Worm (Caenorhabditis elegans) whole organism, early embryonic: ENCODE results near the gene ttr-19.

Source experiments
- aly-1 ChIP-seq: sonication (generic microtip); optimal IDR thresholded peaks from 2 replicates; lab custom pipeline; 2016; ENCODE audit warnings: missing genetic modification characterization, missing compliant biosample characterization
- ama-1 ChIP-seq: fragments of 150-350 bp; optimal IDR thresholded peaks from 2 replicates; lab custom pipeline; 2014
- ceh-13 ChIP-seq: fragments of 200-800 bp; sonication (Bioruptor generic); optimal IDR thresholded peaks from 2 replicates; lab custom pipeline; 2018; ENCODE audit warnings: mild to moderate bottlenecking, missing genetic modification characterization, missing compliant biosample characterization
- ceh-36 ChIP-seq: sonication (generic microtip); optimal IDR thresholded peaks from 2 replicates; lab custom pipeline; 2016; ENCODE audit warnings: missing genetic modification characterization, inconsistent platforms, missing compliant biosample characterization
- flt-1 ChIP-seq: fragments of 200-800 bp; sonication (Bioruptor generic); IDR thresholded peaks from 2 replicates; pipeline ENCODE4 v1.3.6; 2022; ENCODE audit warnings: missing genetic modification characterization, missing compliant biosample characterization
- hmbx-1 ChIP-seq: sonication (generic microtip); optimal IDR thresholded peaks from 2 replicates; lab custom pipeline; 2016; ENCODE audit warnings: mild to moderate bottlenecking, missing genetic modification characterization, missing compliant biosample characterization
- hmg-4 ChIP-seq: fragments of 200-800 bp; sonication (Bioruptor generic); optimal IDR thresholded peaks from 2 replicates; lab custom pipeline; 2018; ENCODE audit warnings: mild to moderate bottlenecking, missing genetic modification characterization, missing compliant biosample characterization
- hnd-1 ChIP-seq: sonication (generic microtip); optimal IDR thresholded peaks from 2 replicates; lab custom pipeline; 2016; ENCODE audit warnings: missing genetic modification characterization, missing compliant biosample characterization
- pes-1 ChIP-seq: fragments of 200-800 bp; sonication (Bioruptor generic); IDR thresholded peaks from 2 replicates; pipeline ENCODE4 v1.3.6; 2022; ENCODE audit warnings: missing genetic modification reagents, missing genetic modification characterization, missing compliant biosample characterization
- scrt-1 ChIP-seq: fragments of 200-800 bp; sonication (Bioruptor generic); IDR thresholded peaks from 2 replicates; pipeline ENCODE4 v1.3.6; 2022; ENCODE audit warnings: missing genetic modification characterization, missing compliant biosample characterization
- sea-1 ChIP-seq: fragments of 200-800 bp; sonication (Bioruptor generic); conservative IDR thresholded peaks from 2 replicates; pipeline ENCODE4 v1.3.6; 2022; ENCODE audit warnings: missing genetic modification characterization, missing compliant biosample characterization
- tbx-11 ChIP-seq: fragments of 200-800 bp; sonication (Bioruptor generic); IDR thresholded peaks from 2 replicates; pipeline ENCODE4 v1.3.6; 2022; ENCODE audit warnings: missing genetic modification characterization, missing compliant biosample characterization
- tbx-37 ChIP-seq: fragments of 200-800 bp; sonication (Bioruptor generic); conservative IDR thresholded peaks from 2 replicates; pipeline ENCODE4 v1.3.6; 2022; ENCODE audit warnings: missing genetic modification reagents, missing genetic modification characterization, missing compliant biosample characterization
- tra-4 ChIP-seq: sonication (generic microtip); optimal IDR thresholded peaks from 2 replicates; lab custom pipeline; 2017; ENCODE audit warnings: missing genetic modification characterization, missing compliant biosample characterization

ce11 chrV:10178166-10178565 lies 49.1 kb downstream of the ttr-19 start:
- TF ChIP-seq ama-1 (lab: Kevin White, UChicago) (no peak), ceh-36 (tag; lab: Kevin White, UChicago) (no peak), ceh-13 (GFP tag; lab: Kevin White, UChicago) (no peak), tra-4 (tag; lab: Kevin White, UChicago) (no peak), aly-1 (tag; lab: Kevin White, UChicago) (no peak), hmg-4 (GFP tag; lab: Kevin White, UChicago) (no peak), sea-1 (no peak), tbx-37 (no peak), flt-1 (GFP tag; lab: Robert Waterston, UW) (no peak), scrt-1 (GFP tag; lab: Robert Waterston, UW) (no peak), pes-1 (GFP tag; lab: Robert Waterston, UW) (no peak), hmbx-1 (tag; lab: Kevin White, UChicago) (no peak), tbx-11 (no peak), hnd-1 (tag; lab: Kevin White, UChicago) (no peak)
